Worm (Caenorhabditis elegans): ENCODE measurements around the gene glb-14.
A peak's percentile ranks its signal among the peaks of the same experiment; 100 is the strongest.

Gene glb-14

ce11 chrV:15569702-15570430 is 25.1 kb upstream of the glb-14 start, which contains the start of gene lsm-5 (continued):
- TF ChIP-seq ceh-90 (tag; optimal IDR thresholded peaks at IDR 0.05) (no peak), C04F5.9 (tag; optimal IDR thresholded peaks at IDR 0.05) (no peak), nhr-90 (tag; optimal IDR thresholded peaks at IDR 0.05; ENCODE audit: poor library complexity) (peak; percentile 13), lsy-2 (tag; optimal IDR thresholded peaks at IDR 0.05) (peak; percentile 65 to 82), lin-15B (tag; optimal IDR thresholded peaks at IDR 0.05) (peak; percentile 34), lin-35 (GFP tag; optimal IDR thresholded peaks at IDR 0.05) (peak; percentile 95 to 97), sptf-1 (tag; optimal IDR thresholded peaks at IDR 0.05) (no peak), hlh-4 (tag; optimal IDR thresholded peaks at IDR 0.05) (no peak), nhr-11 (tag; optimal IDR thresholded peaks at IDR 0.05) (no peak), fkh-4 (tag; optimal IDR thresholded peaks at IDR 0.05; ENCODE audit: borderline replicate concordance) (no peak), C34B4.2 (tag; optimal IDR thresholded peaks at IDR 0.05) (no peak), unc-86 (tag; optimal IDR thresholded peaks at IDR 0.05) (peak; percentile 5), egl-13 (tag; optimal IDR thresholded peaks at IDR 0.05) (no peak), hlh-17 (GFP tag; optimal IDR thresholded peaks at IDR 0.05; ENCODE audit: borderline replicate concordance) (no peak), nhr-20 (tag; optimal IDR thresholded peaks at IDR 0.05) (peak; percentile 43), tlp-1 (tag; optimal IDR thresholded peaks at IDR 0.05) (no peak), egl-27 (tag; optimal IDR thresholded peaks at IDR 0.05) (no peak), unc-130 (tag; optimal IDR thresholded peaks at IDR 0.05) (peak; percentile 50), unc-30 (tag; optimal IDR thresholded peaks at IDR 0.05) (no peak), ceh-8 (GFP tag; optimal IDR thresholded peaks at IDR 0.05) (no peak), F16B12.6 (tag; optimal IDR thresholded peaks at IDR 0.05) (peak; percentile 19), swsn-7 (tag; optimal IDR thresholded peaks at IDR 0.05) (peak; percentile 32), zip-4 (GFP tag; optimal IDR thresholded peaks at IDR 0.05) (no peak), tbx-2 (tag; optimal IDR thresholded peaks at IDR 0.05) (peak; percentile 63), C16A3.4 (tag; optimal IDR thresholded peaks at IDR 0.05) (peak; percentile 56), dsc-1 (tag; optimal IDR thresholded peaks at IDR 0.05) (no peak), Y116A8C.19 (tag; optimal IDR thresholded peaks at IDR 0.05; ENCODE audit: borderline replicate concordance) (no peak), ceh-88 (GFP tag; IDR thresholded peaks at IDR 0.05) (no peak), mdl-1 (tag; optimal IDR thresholded peaks at IDR 0.05) (peak in 1 of 2 experiments; percentile 26), mab-9 (GFP tag; IDR thresholded peaks at IDR 0.05) (no peak), grh-1 (GFP tag; IDR thresholded peaks at IDR 0.05) (no peak), efl-3 (GFP tag; optimal IDR thresholded peaks at IDR 0.05) (no peak), ztf-11 (tag; optimal IDR thresholded peaks at IDR 0.05) (no peak), unc-98 (GFP tag; IDR thresholded peaks at IDR 0.05) (no peak), dpl-1 (GFP tag; optimal IDR thresholded peaks at IDR 0.05) (peak; percentile 91 to 96 (median 95)), pax-3 (tag; optimal IDR thresholded peaks at IDR 0.05) (no peak), aly-2 (tag; optimal IDR thresholded peaks at IDR 0.05) (peak; percentile 93), pqm-1 (tag; optimal IDR thresholded peaks at IDR 0.05) (no peak), sup-37 (GFP tag; optimal IDR thresholded peaks at IDR 0.05) (peak; percentile 4), nhr-19 (GFP tag; conservative IDR thresholded peaks at IDR 0.05) (peak; percentile 64), fkh-8 (tag; optimal IDR thresholded peaks at IDR 0.05) (peak; percentile 4), vab-15 (tag; optimal IDR thresholded peaks at IDR 0.05) (no peak)

- TF ChIP-seq ama-1 (optimal IDR thresholded peaks at IDR 0.05), result peak; percentile 13
- TF ChIP-seq efl-1 (optimal IDR thresholded peaks at IDR 0.05), result no peak
- TF ChIP-seq efl-1 (GFP tag; optimal IDR thresholded peaks at IDR 0.05 in 1 of 2), result peak in 1 of 2 experiments; percentile 88
- TF ChIP-seq pag-3 (tag; optimal IDR thresholded peaks at IDR 0.05; ENCODE audit: borderline replicate concordance, insufficient read depth), result no peak
- peak; percentile 3 for TF ChIP-seq lir-3 (tag; optimal IDR thresholded peaks at IDR 0.05; ENCODE audit: poor library complexity)
Observed at ce11 chrV:15568381-15568780, 23.6 kb upstream of the glb-14 start.

Data from whole organism, L1 larva.